Worm (Caenorhabditis elegans): ENCODE data around the gene ugt-12.

The ugt-12 gene

ce11 chrV:4889477-4889876 is at the start of gene ugt-12:
Gene ugt-12 (minus strand): TSS chrV:4889629.
- no peak for TF ChIP-seq unc-62 (GFP tag; optimal IDR thresholded peaks at IDR 0.05)

ce11 chrV:4937337-4937736 is 47.9 kb upstream of the ugt-12 start:
- TF ChIP-seq unc-62 (GFP tag; optimal IDR thresholded peaks at IDR 0.05) = no peak

- TF ChIP-seq unc-62 (GFP tag; optimal IDR thresholded peaks at IDR 0.05) = no peak
Measured at ce11 chrV:4935096-4935495, 45.7 kb upstream of the ugt-12 start.

- no peak for TF ChIP-seq unc-62 (GFP tag; optimal IDR thresholded peaks at IDR 0.05)
Measured at ce11 chrV:4934406-4934805, 45.0 kb upstream of the ugt-12 start, which contains the start of gene catp-2. Gene catp-2 (plus strand): TSS chrV:4934706.

- TF ChIP-seq unc-62 (GFP tag; optimal IDR thresholded peaks at IDR 0.05) = no peak
Measured at ce11 chrV:4933268-4933667, 43.8 kb upstream of the ugt-12 start.

ce11 chrV:4932814-4933213 is 43.4 kb upstream of the ugt-12 start, which contains the start of gene C02E7.10:
Gene C02E7.10 (minus strand): TSS chrV:4933045.
- TF ChIP-seq unc-62 (GFP tag; optimal IDR thresholded peaks at IDR 0.05) = no peak

ce11 chrV:4929842-4930241 is 40.4 kb upstream of the ugt-12 start, which contains the start of gene str-205:
Gene str-205 (minus strand): TSS chrV:4929942.
- TF ChIP-seq unc-62 (GFP tag; optimal IDR thresholded peaks at IDR 0.05) = no peak

ce11 chrV:4926371-4926770 is 36.9 kb upstream of the ugt-12 start, which contains the start of gene srh-21:
Gene srh-21 (plus strand): TSS chrV:4926671.
- TF ChIP-seq unc-62 (GFP tag; optimal IDR thresholded peaks at IDR 0.05) = no peak

ce11 chrV:4924618-4925017 is 35.2 kb upstream of the ugt-12 start, which contains the start of gene srh-20:
Gene srh-20 (plus strand): TSS chrV:4924918.
- TF ChIP-seq unc-62 (GFP tag; optimal IDR thresholded peaks at IDR 0.05) = no peak

ce11 chrV:4922024-4922423 is 32.6 kb upstream of the ugt-12 start, which contains the start of gene srh-22:
Gene srh-22 (plus strand): TSS chrV:4922324.
- TF ChIP-seq unc-62 (GFP tag; optimal IDR thresholded peaks at IDR 0.05) = no peak

- no peak for TF ChIP-seq unc-62 (GFP tag; optimal IDR thresholded peaks at IDR 0.05)
Measured at ce11 chrV:4920690-4921152, 31.3 kb upstream of the ugt-12 start, which contains the start of the genes C02E7.8 and srh-23. Gene C02E7.8 (minus strand): TSS chrV:4920790. Gene srh-23 (plus strand): TSS chrV:4921102.

- TF ChIP-seq unc-62 (GFP tag; optimal IDR thresholded peaks at IDR 0.05) = no peak
Measured at ce11 chrV:4918664-4919257, 29.3 kb upstream of the ugt-12 start, which contains the start of gene C02E7.6. Gene C02E7.6 (plus strand): TSS chrV:4919207.

- TF ChIP-seq unc-62 (GFP tag; optimal IDR thresholded peaks at IDR 0.05) = no peak
Measured at ce11 chrV:4918091-4918624, 28.7 kb upstream of the ugt-12 start, which contains the start of gene C02E7.7. Gene C02E7.7 (minus strand): TSS chrV:4918574.

ce11 chrV:4914879-4915278 is 25.4 kb upstream of the ugt-12 start, which contains the start of gene H23N18.6:
Gene H23N18.6 (minus strand): TSS chrV:4915079.
- TF ChIP-seq unc-62 (GFP tag; optimal IDR thresholded peaks at IDR 0.05) = no peak

ce11 chrV:4913853-4914252 is 24.4 kb upstream of the ugt-12 start:
- TF ChIP-seq unc-62 (GFP tag; optimal IDR thresholded peaks at IDR 0.05) = no peak

- no peak for TF ChIP-seq unc-62 (GFP tag; optimal IDR thresholded peaks at IDR 0.05)
Measured at ce11 chrV:4912313-4912712, 22.9 kb upstream of the ugt-12 start, which contains the start of gene H23N18.5. Gene H23N18.5 (minus strand): TSS chrV:4912381.

ce11 chrV:4908591-4908990 is 19.2 kb upstream of the ugt-12 start, which contains the start of gene ugt-13:
Gene ugt-13 (plus strand): TSS chrV:4908884.
- TF ChIP-seq unc-62 (GFP tag; optimal IDR thresholded peaks at IDR 0.05) = no peak

Data from whole organism, dauer.